Worm (Caenorhabditis elegans): ENCODE measurements around the gene srh-212.

ce11 chrV:3588223-3588622, 8.7 kb downstream of the srh-212 start:
- TF ChIP-seq mml-1 (tag; optimal IDR thresholded peaks at IDR 0.05) = no peak
- TF ChIP-seq nhr-77 (tag; optimal IDR thresholded peaks at IDR 0.05) = no peak
- no peak for TF ChIP-seq ceh-28 (tag; optimal IDR thresholded peaks at IDR 0.05)
- TF ChIP-seq nhr-23 (tag; optimal IDR thresholded peaks at IDR 0.05) = no peak
